Worm (Caenorhabditis elegans): ENCODE results near the gene srh-237.

ce11 chrV:17098669-17099068 lies 8.5 kb downstream of the srh-237 start, which contains the start of the genes ZK218.3 and ZK218.4:
- TF ChIP-seq tab-1 (GFP tag; IDR thresholded peaks at IDR 0.05) (no peak), med-1 (GFP tag; optimal IDR thresholded peaks at IDR 0.05; ENCODE audit: insufficient read depth) (no peak), cog-1 (tag; optimal IDR thresholded peaks at IDR 0.05) (no peak), ztf-29 (GFP tag; IDR thresholded peaks at IDR 0.05) (no peak)
